Fruit fly (Drosophila melanogaster): ENCODE data around the gene Smr.

The Smr gene

DNA sequence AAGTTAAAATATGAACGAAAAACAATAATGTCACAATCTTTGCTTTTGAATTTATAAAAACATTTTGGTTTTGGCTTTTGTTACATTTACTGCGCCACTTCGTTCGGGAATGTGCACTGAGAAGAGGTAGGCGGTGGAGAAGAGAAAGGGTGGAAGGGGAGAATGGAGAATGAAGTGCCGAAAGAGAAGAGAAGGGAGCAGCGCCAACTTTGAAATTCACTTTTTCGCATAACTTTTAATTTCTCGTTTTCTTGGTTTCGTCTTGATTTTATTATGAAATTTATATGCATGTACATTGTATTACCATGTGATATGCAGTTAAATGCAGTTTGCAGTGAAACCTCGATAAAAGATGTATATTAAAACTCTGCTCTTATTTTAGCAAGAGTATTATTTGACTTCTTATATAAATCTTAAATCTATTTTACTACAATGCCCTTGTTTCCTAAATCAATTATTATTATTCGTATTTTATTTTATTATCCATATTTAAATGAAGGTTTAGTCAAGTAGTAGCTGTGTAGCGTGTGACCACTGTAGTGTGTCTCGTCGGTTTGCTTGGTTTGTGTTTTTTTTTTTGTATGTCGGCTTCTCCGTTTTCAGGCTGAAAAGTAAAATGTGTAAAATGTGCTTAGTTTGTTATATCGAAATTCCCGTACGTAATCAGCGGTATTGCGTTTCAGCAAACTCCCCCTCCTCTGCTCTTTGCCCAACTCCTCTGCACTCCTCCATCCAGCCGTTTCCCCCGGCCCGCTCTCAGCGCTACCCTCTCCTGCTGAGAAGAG, 79.5 kb downstream of the Smr start:
- TF ChIP-seq CG10348 (GFP tag; IDR thresholded peaks at IDR 0.05), result no peak
- TF ChIP-seq Pif1A (GFP tag; optimal IDR thresholded peaks at IDR 0.05), result peak; percentile 10
- peak; percentile 54 for TF ChIP-seq CG14655 (GFP tag; optimal IDR thresholded peaks at IDR 0.05)
- TF ChIP-seq CG4496 (GFP tag; IDR thresholded peaks at IDR 0.05), result 0 out of 3 replicates have a peak, but pooled peaks have one; percentile 47
- TF ChIP-seq CG17806 (tag; optimal IDR thresholded peaks at IDR 0.05), result peak; percentile 63
- TF ChIP-seq Pif1B (GFP tag; optimal IDR thresholded peaks at IDR 0.05), result peak; percentile 46
- no peak for TF ChIP-seq CG13204 (GFP tag; optimal IDR thresholded peaks at IDR 0.05)
- TF ChIP-seq CG15710 (tag; optimal IDR thresholded peaks at IDR 0.05), result peak; percentile 70
- TF ChIP-seq CG32121 (GFP tag; IDR thresholded peaks at IDR 0.05), result peak; percentile 47; the same call in 1 of the 2 replicates
- peak; percentile 66 for TF ChIP-seq CG8159 (tag; optimal IDR thresholded peaks at IDR 0.05)
- TF ChIP-seq CG34367 (tag; optimal IDR thresholded peaks at IDR 0.05), result peak; percentile 43
- peak; percentile 44 for TF ChIP-seq Snoo (tag; optimal IDR thresholded peaks at IDR 0.05)
- peak; percentile 32 for TF ChIP-seq CG8301 (tag; optimal IDR thresholded peaks at IDR 0.05)
- TF ChIP-seq CG9948 (tag; optimal IDR thresholded peaks at IDR 0.05), result peak; percentile 61
- TF ChIP-seq fd96Ca (GFP tag; IDR thresholded peaks at IDR 0.05), result no peak

DNA sequence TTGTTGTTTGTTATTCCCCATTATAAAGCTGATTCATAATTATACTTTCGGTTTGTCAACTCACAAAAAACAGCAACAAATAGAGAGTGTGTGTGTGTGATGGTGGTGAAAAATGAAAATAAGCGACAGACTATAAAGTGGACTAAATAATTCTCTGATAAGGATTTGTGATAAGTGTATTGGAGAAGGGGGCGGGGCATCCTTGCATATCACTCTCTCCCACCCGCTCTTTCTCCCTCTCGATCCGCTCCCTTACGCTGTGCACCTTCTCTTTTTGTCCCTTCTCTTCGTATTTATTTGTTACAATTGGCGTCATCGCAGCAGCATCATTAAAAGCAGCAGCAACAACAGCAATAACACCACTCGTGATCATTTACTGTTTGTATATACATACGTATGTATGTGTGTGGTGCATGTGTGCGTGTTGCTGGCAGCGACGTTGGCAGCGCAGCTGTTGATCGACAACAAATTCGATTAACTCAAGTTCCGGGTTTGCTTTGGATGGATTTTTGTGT, 80.9 kb downstream of the Smr start:
- no peak for TF ChIP-seq CG15710 (tag; optimal IDR thresholded peaks at IDR 0.05)
- TF ChIP-seq Pif1B (GFP tag; optimal IDR thresholded peaks at IDR 0.05), result no peak
- TF ChIP-seq D1 (tag; optimal IDR thresholded peaks at IDR 0.05), result no peak
- TF ChIP-seq CG8301 (tag; optimal IDR thresholded peaks at IDR 0.05), result no peak
- TF ChIP-seq EcR (GFP tag; optimal IDR thresholded peaks at IDR 0.05), result peak; percentile 9
- no peak for TF ChIP-seq CG34367 (tag; optimal IDR thresholded peaks at IDR 0.05)

DNA sequence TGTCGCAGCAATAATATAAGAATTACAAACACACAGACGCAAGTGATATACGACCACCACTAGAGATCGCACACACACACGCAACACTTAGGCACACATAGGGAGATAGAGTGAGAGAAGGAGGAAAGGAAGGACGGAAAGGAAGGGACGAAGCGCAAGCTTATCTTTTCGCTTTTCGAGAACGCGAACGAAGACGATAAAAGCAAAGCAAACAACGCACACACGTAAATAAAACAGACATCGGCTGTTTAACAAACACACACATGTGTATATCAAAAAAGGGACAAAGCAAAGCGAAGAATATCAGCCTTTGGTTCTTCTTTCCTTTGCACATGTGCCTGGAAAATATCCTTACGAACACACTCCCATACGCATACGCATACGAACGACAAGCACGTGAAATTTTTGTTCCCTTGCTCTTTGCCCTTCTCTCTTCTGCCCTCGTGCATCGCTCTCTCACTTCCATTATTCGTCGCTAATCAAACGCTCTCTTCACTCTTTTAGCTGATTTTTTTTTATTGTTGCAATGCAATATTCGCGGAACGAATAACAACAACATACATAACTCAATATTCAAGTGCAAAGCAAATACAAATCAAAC, 82.3 kb downstream of the Smr start:
- TF ChIP-seq CG14655 (GFP tag; optimal IDR thresholded peaks at IDR 0.05) (peak; percentile 16), CG9948 (tag; optimal IDR thresholded peaks at IDR 0.05) (no peak), Pif1A (GFP tag; optimal IDR thresholded peaks at IDR 0.05) (peak; percentile 7), CG34367 (tag; optimal IDR thresholded peaks at IDR 0.05) (peak; percentile 18), CG8301 (tag; optimal IDR thresholded peaks at IDR 0.05) (no peak), rn (GFP tag; IDR thresholded peaks at IDR 0.05) (no peak), CG13204 (GFP tag; optimal IDR thresholded peaks at IDR 0.05) (peak; percentile 47), EcR (GFP tag; optimal IDR thresholded peaks at IDR 0.05) (peak; percentile 48), CG8159 (tag; optimal IDR thresholded peaks at IDR 0.05) (peak; percentile 9), CG12605 (GFP tag; IDR thresholded peaks at IDR 0.05) (no peak), CG15710 (tag; optimal IDR thresholded peaks at IDR 0.05) (peak; percentile 11), gl (tag; optimal IDR thresholded peaks at IDR 0.05) (peak; percentile 57), Ets98B (GFP tag; IDR thresholded peaks at IDR 0.05) (no peak), CG32121 (GFP tag; IDR thresholded peaks at IDR 0.05) (no peak), CG10348 (GFP tag; IDR thresholded peaks at IDR 0.05) (no peak), D1 (tag; optimal IDR thresholded peaks at IDR 0.05) (no peak), Snoo (tag; optimal IDR thresholded peaks at IDR 0.05) (no peak), Pif1B (GFP tag; optimal IDR thresholded peaks at IDR 0.05) (peak; percentile 29)

- TF ChIP-seq CG4496 (GFP tag; IDR thresholded peaks at IDR 0.05) (peak; percentile 55; the same call in 2 of the 3 replicates), CG13204 (GFP tag; optimal IDR thresholded peaks at IDR 0.05) (no peak), CG12605 (GFP tag; IDR thresholded peaks at IDR 0.05) (peak; percentile 49; the same call in 1 of the 2 replicates), EcR (GFP tag; optimal IDR thresholded peaks at IDR 0.05) (no peak), CG15710 (tag; optimal IDR thresholded peaks at IDR 0.05) (no peak), D1 (tag; optimal IDR thresholded peaks at IDR 0.05) (no peak), Snoo (tag; optimal IDR thresholded peaks at IDR 0.05) (peak; percentile 17), Pif1A (GFP tag; optimal IDR thresholded peaks at IDR 0.05) (no peak), CG14655 (GFP tag; optimal IDR thresholded peaks at IDR 0.05) (no peak), CG8301 (tag; optimal IDR thresholded peaks at IDR 0.05) (no peak), Pif1B (GFP tag; optimal IDR thresholded peaks at IDR 0.05) (no peak), Ets98B (GFP tag; IDR thresholded peaks at IDR 0.05) (peak; percentile 26; the same call in 1 of the 2 replicates), CG9948 (tag; optimal IDR thresholded peaks at IDR 0.05) (no peak), CG8159 (tag; optimal IDR thresholded peaks at IDR 0.05) (peak; percentile 0), rn (GFP tag; IDR thresholded peaks at IDR 0.05) (no peak), fd96Ca (GFP tag; IDR thresholded peaks at IDR 0.05) (no peak), CG10348 (GFP tag; IDR thresholded peaks at IDR 0.05) (no peak), CG34367 (tag; optimal IDR thresholded peaks at IDR 0.05) (no peak), CG17806 (tag; optimal IDR thresholded peaks at IDR 0.05) (no peak), gl (tag; optimal IDR thresholded peaks at IDR 0.05) (no peak), CG32121 (GFP tag; IDR thresholded peaks at IDR 0.05) (0 out of 2 replicates have a peak, but pooled peaks have one; percentile 33)
These were observed 83.3 kb downstream of the Smr start, which contains the start of gene Tis11 for dm6 chrX:12658999-12659560. Gene Tis11, plus strand, starts transcription at chrX:12659415.

DNA sequence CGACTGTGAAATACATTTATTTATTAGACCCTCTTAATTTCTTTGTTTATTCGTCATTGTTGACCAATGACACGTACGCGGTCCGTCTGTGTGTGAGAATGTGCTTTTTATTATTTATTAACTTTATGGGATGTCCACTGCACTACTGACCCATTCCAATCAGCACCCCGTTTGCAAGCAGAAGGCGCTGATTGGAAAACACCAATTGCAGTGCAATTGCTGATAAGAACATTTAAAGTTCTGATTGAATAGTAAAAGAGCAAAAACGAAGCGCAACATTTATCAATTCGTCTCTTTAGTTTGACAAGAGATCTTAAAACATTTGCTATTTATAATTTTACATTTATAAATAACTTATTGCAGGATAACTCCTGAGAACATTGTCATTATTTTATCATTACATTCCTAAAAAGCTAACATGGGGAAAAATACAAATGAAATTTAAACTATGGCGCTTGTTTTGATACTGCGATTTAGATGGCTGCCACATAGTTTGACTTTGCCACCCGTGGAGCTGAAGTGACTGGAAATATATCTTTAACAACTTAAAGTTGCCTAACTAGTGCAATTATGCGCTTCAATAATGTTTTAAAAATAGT, 83.9 kb downstream of the Smr start:
- TF ChIP-seq CG15710 (tag; optimal IDR thresholded peaks at IDR 0.05) (no peak), CG17806 (tag; optimal IDR thresholded peaks at IDR 0.05) (no peak), Pif1A (GFP tag; optimal IDR thresholded peaks at IDR 0.05) (no peak), rn (GFP tag; IDR thresholded peaks at IDR 0.05) (no peak), CG10348 (GFP tag; IDR thresholded peaks at IDR 0.05) (no peak), CG4496 (GFP tag; IDR thresholded peaks at IDR 0.05) (no peak), CG34367 (tag; optimal IDR thresholded peaks at IDR 0.05) (no peak), CG14655 (GFP tag; optimal IDR thresholded peaks at IDR 0.05) (no peak), CG13204 (GFP tag; optimal IDR thresholded peaks at IDR 0.05) (no peak), Snoo (tag; optimal IDR thresholded peaks at IDR 0.05) (no peak), Pif1B (GFP tag; optimal IDR thresholded peaks at IDR 0.05) (no peak), D1 (tag; optimal IDR thresholded peaks at IDR 0.05) (no peak), CG9948 (tag; optimal IDR thresholded peaks at IDR 0.05) (no peak), EcR (GFP tag; optimal IDR thresholded peaks at IDR 0.05) (no peak), CG12605 (GFP tag; IDR thresholded peaks at IDR 0.05) (no peak), CG8301 (tag; optimal IDR thresholded peaks at IDR 0.05) (no peak)
